Worm (Caenorhabditis elegans) whole organism, L2 larva: ENCODE results near the gene srh-34.

Source experiments
- C34F6.9 ChIP-seq: fragments of 150-350 bp; optimal IDR thresholded peaks from 2 replicates; lab custom pipeline; 2014; ENCODE audit warnings: missing biosample characterization, missing genetic modification characterization
- F13H6.1 ChIP-seq: sonication (generic microtip); optimal IDR thresholded peaks from 2 replicates; lab custom pipeline; 2016; ENCODE audit warnings: missing genetic modification characterization, missing compliant biosample characterization
- Y55F3AM.14 ChIP-seq: fragments of 200-800 bp; sonication (Bioruptor generic); optimal IDR thresholded peaks from 2 replicates; lab custom pipeline; 2018; ENCODE audit warnings: mild to moderate bottlenecking, missing genetic modification characterization, missing compliant biosample characterization
- ZK546.5 ChIP-seq: sonication (generic microtip); optimal IDR thresholded peaks from 2 replicates; lab custom pipeline; 2017; ENCODE audit warnings: missing biosample characterization, missing genetic modification characterization
- alr-1 ChIP-seq: fragments of 150-350 bp; optimal IDR thresholded peaks from 2 replicates; lab custom pipeline; 2014; ENCODE audit warnings: missing biosample characterization, missing genetic modification characterization
- aly-2 ChIP-seq: fragments of 150-350 bp; optimal IDR thresholded peaks from 2 replicates; lab custom pipeline; 2014; ENCODE audit warnings: missing biosample characterization, missing genetic modification characterization
- ama-1 ChIP-seq: fragments of 150-350 bp; optimal IDR thresholded peaks from 2 replicates; lab custom pipeline; 2018; ENCODE audit warnings: inconsistent platforms
- blmp-1 ChIP-seq: sonication (generic microtip); optimal IDR thresholded peaks from 2 replicates; lab custom pipeline; 2017; ENCODE audit warnings: missing genetic modification characterization, mild to moderate bottlenecking, missing compliant biosample characterization, antibody characterized with exemption, moderate library complexity; ENCODE audit not compliant: insufficient read depth
- ceh-16 ChIP-seq: fragments of 150-350 bp; optimal IDR thresholded peaks from 2 replicates; lab custom pipeline; 2014; ENCODE audit warnings: missing biosample characterization, missing genetic modification characterization
- ceh-82 ChIP-seq: fragments of 150-350 bp; optimal IDR thresholded peaks from 2 replicates; lab custom pipeline; 2014; ENCODE audit warnings: missing biosample characterization, missing genetic modification characterization
- crh-2 ChIP-seq: sonication (generic microtip); optimal IDR thresholded peaks from 2 replicates; lab custom pipeline; 2017; ENCODE audit warnings: missing biosample characterization, missing genetic modification characterization
- dmd-4 ChIP-seq: sonication (generic microtip); optimal IDR thresholded peaks from 2 replicates; lab custom pipeline; 2017; ENCODE audit warnings: missing biosample characterization, missing genetic modification characterization
- egl-27 ChIP-seq: sonication (generic microtip); optimal IDR thresholded peaks from 3 replicates; lab custom pipeline; 2017; ENCODE audit warnings: missing biosample characterization, missing genetic modification reagents, missing genetic modification characterization
- elt-3 ChIP-seq: sonication (generic microtip); optimal IDR thresholded peaks from 2 replicates; lab custom pipeline; 2017; ENCODE audit warnings: missing biosample characterization, missing genetic modification characterization
- gmeb-1 ChIP-seq: fragments of 150-350 bp; optimal IDR thresholded peaks from 2 replicates; lab custom pipeline; 2014; ENCODE audit warnings: missing biosample characterization, missing genetic modification characterization
- lin-11 ChIP-seq: fragments of 150-350 bp; sonication (generic microtip); optimal IDR thresholded peaks from 2 replicates; lab custom pipeline; 2014; ENCODE audit warnings: missing biosample characterization, missing genetic modification characterization, inconsistent platforms, mixed read lengths
- lin-13 ChIP-seq: fragments of 150-350 bp; optimal IDR thresholded peaks from 2 replicates; lab custom pipeline; 2014; ENCODE audit warnings: missing biosample characterization, missing genetic modification reagents, missing genetic modification characterization
- lin-39 ChIP-seq: fragments of 150-350 bp; optimal IDR thresholded peaks from 2 replicates; lab custom pipeline; 2014; ENCODE audit warnings: missing biosample characterization, missing genetic modification reagents, missing genetic modification characterization
- lsy-2 ChIP-seq, 2 experiments: fragments of 150-350 bp in 1 of 2; sonication (generic microtip) in 1 of 2; optimal IDR thresholded peaks; 2 replicates each; lab custom pipeline; 2014 to 2017; ENCODE audit warnings: missing biosample characterization in 2 of 2, missing genetic modification characterization in 2 of 2
- mab-5 ChIP-seq: fragments of 150-350 bp; optimal IDR thresholded peaks from 2 replicates; lab custom pipeline; 2014; ENCODE audit warnings: missing biosample characterization, missing genetic modification characterization
- mbf-1 ChIP-seq: sonication (generic microtip); optimal IDR thresholded peaks from 2 replicates; lab custom pipeline; 2017; ENCODE audit warnings: missing biosample characterization, missing genetic modification characterization
- nhr-11 ChIP-seq: fragments of 150-350 bp; optimal IDR thresholded peaks from 2 replicates; lab custom pipeline; 2014; ENCODE audit warnings: missing biosample characterization, missing genetic modification characterization
- nhr-12 ChIP-seq: fragments of 150-350 bp; optimal IDR thresholded peaks from 2 replicates; lab custom pipeline; 2014; ENCODE audit warnings: missing biosample characterization, missing genetic modification characterization
- nhr-129 ChIP-seq: fragments of 150-350 bp; optimal IDR thresholded peaks from 2 replicates; lab custom pipeline; 2014; ENCODE audit warnings: missing biosample characterization, missing genetic modification characterization
- nhr-21 ChIP-seq: fragments of 150-350 bp; optimal IDR thresholded peaks from 2 replicates; lab custom pipeline; 2014; ENCODE audit warnings: missing biosample characterization, missing genetic modification characterization
- nhr-77 ChIP-seq: fragments of 150-350 bp; optimal IDR thresholded peaks from 2 replicates; lab custom pipeline; 2014; ENCODE audit warnings: missing biosample characterization, missing genetic modification characterization
- sem-4 ChIP-seq: fragments of 150-350 bp; optimal IDR thresholded peaks from 2 replicates; lab custom pipeline; 2014; ENCODE audit warnings: missing biosample characterization, missing genetic modification reagents, missing genetic modification characterization
- sma-9 ChIP-seq, 2 experiments: fragments of 150-350 bp in 1 of 2; sonication (generic microtip) in 1 of 2; optimal IDR thresholded peaks; 2 replicates each; lab custom pipeline; 2014 to 2016; ENCODE audit warnings: missing genetic modification characterization in 2 of 2, mild to moderate bottlenecking in 1 of 2, missing biosample characterization in 1 of 2, missing compliant biosample characterization in 1 of 2, missing genetic modification reagents in 1 of 2, moderate library complexity in 1 of 2
- snpc-4 ChIP-seq: fragments of 150-350 bp; optimal IDR thresholded peaks from 2 replicates; lab custom pipeline; 2014; ENCODE audit warnings: missing biosample characterization, missing genetic modification characterization
- unc-39 ChIP-seq: fragments of 150-350 bp; optimal IDR thresholded peaks from 2 replicates; lab custom pipeline; 2014; ENCODE audit warnings: missing biosample characterization, missing genetic modification characterization
- unc-55 ChIP-seq: fragments of 150-350 bp; sonication (generic microtip); optimal IDR thresholded peaks from 3 replicates; lab custom pipeline; 2014; ENCODE audit warnings: missing biosample characterization, missing genetic modification reagents, missing genetic modification characterization
- zag-1 ChIP-seq: fragments of 150-350 bp; optimal IDR thresholded peaks from 2 replicates; lab custom pipeline; 2014; ENCODE audit warnings: missing biosample characterization, missing genetic modification characterization
- ztf-1 ChIP-seq: fragments of 200-800 bp; sonication (Bioruptor generic); conservative IDR thresholded peaks from 2 replicates; pipeline ENCODE4 v1.3.6; 2022; ENCODE audit warnings: missing genetic modification characterization, missing compliant biosample characterization
- ztf-11 ChIP-seq: sonication (generic microtip); optimal IDR thresholded peaks from 2 replicates; lab custom pipeline; 2017; ENCODE audit warnings: missing biosample characterization, missing genetic modification characterization
- ztf-4 ChIP-seq: fragments of 150-350 bp; optimal IDR thresholded peaks from 2 replicates; lab custom pipeline; 2014; ENCODE audit warnings: missing biosample characterization, missing genetic modification characterization

Gene srh-34

DNA sequence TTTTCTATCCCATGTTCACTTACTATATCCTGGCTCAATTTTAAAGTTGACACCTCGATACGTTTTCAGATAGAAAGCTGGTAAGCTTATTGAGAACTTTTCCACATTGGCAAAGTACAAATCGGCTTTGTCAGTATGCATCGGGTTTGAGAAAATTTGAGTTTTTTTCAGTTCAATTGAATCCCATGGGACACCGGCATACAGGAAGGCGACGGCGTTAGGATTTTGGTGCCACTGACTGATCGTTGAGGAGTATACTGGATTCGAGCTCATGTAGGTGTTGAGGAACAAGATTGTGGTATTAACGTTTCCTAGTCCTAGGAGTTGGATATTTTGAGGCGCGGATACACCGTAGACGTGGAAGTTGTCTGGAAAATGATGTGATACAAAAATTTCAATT is 33.7 kb downstream of the srh-34 start:
- TF ChIP-seq nhr-12 (tag; lab: Kevin White, UChicago) (no peak), lin-39 (tag; lab: Kevin White, UChicago) (no peak), ceh-82 (tag; lab: Kevin White, UChicago) (no peak), dmd-4 (tag; lab: Kevin White, UChicago) (no peak), lin-11 (tag; lab: Kevin White, UChicago) (no peak), snpc-4 (no peak), egl-27 (tag; lab: Kevin White, UChicago) (no peak), gmeb-1 (tag; lab: Kevin White, UChicago) (no peak), unc-39 (tag; lab: Kevin White, UChicago) (no peak), nhr-77 (tag; lab: Kevin White, UChicago) (no peak), F13H6.1 (no peak), aly-2 (tag; lab: Kevin White, UChicago) (no peak)

DNA sequence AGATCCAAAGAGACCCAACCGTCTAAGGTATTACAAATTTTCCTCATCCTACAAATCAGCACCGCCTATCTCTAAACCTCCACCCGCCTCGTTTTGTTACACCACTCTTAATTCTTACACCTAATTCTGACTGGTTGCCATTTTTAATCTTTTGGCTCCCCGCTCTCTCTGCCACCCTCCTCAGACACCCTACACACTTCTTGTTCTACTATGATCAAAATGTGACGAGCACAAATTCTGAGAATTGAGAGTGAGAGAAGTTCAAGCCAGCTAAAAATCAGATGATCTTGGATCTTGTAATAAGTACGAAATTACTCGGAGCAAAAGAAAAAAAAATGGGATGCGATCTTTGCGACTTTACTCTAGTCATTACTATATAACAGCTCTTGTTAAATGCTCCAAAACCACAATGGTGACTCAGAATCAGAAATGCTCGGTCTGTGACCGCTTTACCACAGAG is 42.2 kb downstream of the srh-34 start, which contains the start of gene nhr-252:
Gene nhr-252 (plus strand): TSS at position 410 of the 460 bp plus-strand sequence.
- TF ChIP-seq sma-9 (GFP tag; optimal IDR thresholded peaks at IDR 0.05; lab: Kevin White, UChicago) (peak; percentile 35), sma-9 (tag; optimal IDR thresholded peaks at IDR 0.05; lab: Kevin White, UChicago) (no peak), C34F6.9 (tag; lab: Kevin White, UChicago) (no peak)
- TF ChIP-seq, all 48 proteins: peak for 1

DNA sequence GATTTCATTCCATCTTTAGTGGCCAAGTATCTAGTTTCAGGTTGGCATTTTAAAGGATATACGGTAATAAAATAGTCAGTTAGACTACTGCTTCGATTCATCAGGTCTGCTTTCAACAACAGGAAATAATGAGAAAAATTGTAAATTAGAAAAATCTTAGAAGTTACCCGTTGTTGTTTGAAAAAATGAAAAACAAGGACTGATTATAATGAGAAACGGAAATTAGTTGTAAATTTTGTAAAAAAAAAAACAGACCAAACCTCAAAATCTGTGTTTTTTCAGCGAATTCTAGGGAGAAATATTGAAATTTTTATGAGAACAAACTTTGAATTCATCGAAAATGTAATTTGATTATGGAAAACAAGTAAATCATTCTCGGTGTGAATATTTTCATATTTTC is 43.4 kb downstream of the srh-34 start, which contains the start of gene srh-62:
Gene srh-62 (minus strand): TSS at position 101 of the 400 bp plus-strand sequence.
- TF ChIP-seq lsy-2 (tag; optimal IDR thresholded peaks at IDR 0.05; lab: Kevin White, UChicago), result no peak
- no peak for TF ChIP-seq zag-1
- no peak for TF ChIP-seq lin-39 (tag; lab: Kevin White, UChicago)
- TF ChIP-seq ama-1, result no peak
- TF ChIP-seq ceh-16 (tag; lab: Kevin White, UChicago), result no peak
- TF ChIP-seq sem-4 (tag; lab: Kevin White, UChicago), result no peak
- TF ChIP-seq ceh-82 (tag; lab: Kevin White, UChicago), result no peak
- no peak for TF ChIP-seq C34F6.9 (tag; lab: Kevin White, UChicago)
- TF ChIP-seq sma-9 (GFP tag; optimal IDR thresholded peaks at IDR 0.05; lab: Kevin White, UChicago), result no peak
- TF ChIP-seq sma-9 (tag; optimal IDR thresholded peaks at IDR 0.05; lab: Kevin White, UChicago), result no peak
- TF ChIP-seq crh-2 (tag; lab: Kevin White, UChicago), result no peak
- TF ChIP-seq nhr-129, result no peak
- no peak for TF ChIP-seq nhr-12 (tag; lab: Kevin White, UChicago)
- no peak for TF ChIP-seq ZK546.5 (tag; lab: Kevin White, UChicago)
- no peak for TF ChIP-seq ztf-1
- no peak for TF ChIP-seq gmeb-1 (tag; lab: Kevin White, UChicago)
- no peak for TF ChIP-seq ztf-11 (tag; lab: Kevin White, UChicago)
- TF ChIP-seq alr-1 (tag; lab: Kevin White, UChicago), result no peak

DNA sequence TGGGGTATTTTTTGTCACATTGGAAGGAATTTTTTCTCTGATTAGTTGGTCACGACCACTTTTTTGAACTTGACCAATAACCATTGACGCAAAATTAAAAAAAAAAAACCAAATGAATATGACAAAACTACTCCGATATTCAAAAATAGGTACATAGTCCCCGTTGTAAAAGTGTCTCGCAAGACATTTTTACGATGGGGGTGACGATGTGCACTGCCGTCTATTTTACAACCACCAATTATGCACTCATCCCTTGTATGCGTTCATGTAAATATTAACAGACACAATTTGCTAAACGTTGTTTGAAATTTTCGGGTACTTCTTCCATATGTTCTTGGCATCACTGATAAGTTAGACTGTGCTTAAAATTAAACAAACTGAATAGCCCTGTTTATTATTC is 46.8 kb downstream of the srh-34 start, which contains the start of gene scl-27:
Gene scl-27 (plus strand): TSS at position 301 of the 400 bp plus-strand sequence.
- TF ChIP-seq ztf-11 (tag; lab: Kevin White, UChicago) (no peak), mab-5 (tag; lab: Kevin White, UChicago) (no peak), blmp-1 (tag; lab: Kevin White, UChicago) (no peak), C34F6.9 (tag; lab: Kevin White, UChicago) (no peak), alr-1 (tag; lab: Kevin White, UChicago) (no peak), nhr-77 (tag; lab: Kevin White, UChicago) (no peak), ztf-1 (no peak), elt-3 (no peak), mbf-1 (tag; lab: Kevin White, UChicago) (no peak), sem-4 (tag; lab: Kevin White, UChicago) (no peak), dmd-4 (tag; lab: Kevin White, UChicago) (no peak), lsy-2 (tag; optimal IDR thresholded peaks at IDR 0.05; lab: Kevin White, UChicago) (no peak), lin-13 (GFP tag; lab: Kevin White, UChicago) (no peak)
- TF ChIP-seq, all 48 proteins: peak for 0

DNA sequence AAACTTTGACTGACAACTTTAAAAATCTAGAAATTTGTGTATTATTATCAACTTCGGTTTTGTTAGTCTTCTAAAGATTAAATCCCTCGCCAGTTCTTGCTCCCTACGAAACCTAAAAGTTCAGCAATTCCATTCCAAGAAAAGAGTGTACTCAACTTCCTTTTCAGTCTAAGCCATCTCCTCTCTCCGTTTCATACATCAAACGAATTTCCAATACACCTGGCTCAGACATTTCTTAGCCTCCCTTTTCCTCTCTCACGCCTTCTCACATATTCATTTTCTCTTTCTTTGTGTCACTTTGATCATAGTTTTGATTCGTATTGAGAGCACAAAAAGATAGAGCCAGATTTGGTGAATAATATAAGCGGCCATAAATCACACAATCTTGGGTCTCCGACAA is 50.2 kb downstream of the srh-34 start, which contains the start of gene nhr-253:
Gene nhr-253 (plus strand): TSS at position 285 of the 400 bp plus-strand sequence.
- TF ChIP-seq elt-3 (no peak), aly-2 (tag; lab: Kevin White, UChicago) (no peak), Y55F3AM.14 (no peak), alr-1 (tag; lab: Kevin White, UChicago) (no peak), sma-9 (GFP tag; optimal IDR thresholded peaks at IDR 0.05; lab: Kevin White, UChicago) (no peak), sma-9 (tag; optimal IDR thresholded peaks at IDR 0.05; lab: Kevin White, UChicago) (no peak), ztf-1 (no peak), ZK546.5 (tag; lab: Kevin White, UChicago) (no peak), ztf-11 (tag; lab: Kevin White, UChicago) (no peak), nhr-21 (tag; lab: Kevin White, UChicago) (no peak), lin-39 (tag; lab: Kevin White, UChicago) (no peak), nhr-11 (tag; lab: Kevin White, UChicago) (no peak), ztf-4 (tag; lab: Kevin White, UChicago) (no peak), ceh-82 (tag; lab: Kevin White, UChicago) (no peak), dmd-4 (tag; lab: Kevin White, UChicago) (no peak), unc-55 (GFP tag; lab: Kevin White, UChicago) (no peak)
